Worm (Caenorhabditis elegans) whole organism, late embryonic: Measurements from ENCODE around the gene C25E10.16.

Experiments
- C38D4.7 ChIP-seq: fragments of 200-800 bp; sonication (Bioruptor generic); optimal IDR thresholded peaks from 2 replicates; lab custom pipeline; 2018; ENCODE audit warnings: mild to moderate bottlenecking, missing genetic modification characterization, moderate library complexity, missing compliant biosample characterization
- F13H6.1 ChIP-seq: sonication (generic microtip); optimal IDR thresholded peaks from 2 replicates; lab custom pipeline; 2016; ENCODE audit warnings: missing genetic modification characterization, missing compliant biosample characterization
- Y22D7AL.16 ChIP-seq: sonication (generic microtip); optimal IDR thresholded peaks from 2 replicates; lab custom pipeline; 2016; ENCODE audit warnings: missing genetic modification characterization, missing compliant biosample characterization
- ama-1 ChIP-seq: fragments of 150-350 bp; optimal IDR thresholded peaks from 2 replicates; lab custom pipeline; 2014
- ceh-19 ChIP-seq: fragments of 200-800 bp; sonication (Bioruptor generic); optimal IDR thresholded peaks from 2 replicates; lab custom pipeline; 2018; ENCODE audit warnings: mild to moderate bottlenecking, missing genetic modification characterization, missing compliant biosample characterization
- ceh-24 ChIP-seq: sonication (generic microtip); optimal IDR thresholded peaks from 2 replicates; lab custom pipeline; 2016; ENCODE audit warnings: mild to moderate bottlenecking, missing genetic modification characterization, missing compliant biosample characterization
- ceh-30 ChIP-seq: fragments of 150-350 bp; optimal IDR thresholded peaks from 2 replicates; lab custom pipeline; 2014; ENCODE audit warnings: missing biosample characterization, missing genetic modification characterization
- ceh-31 ChIP-seq: sonication (generic microtip); optimal IDR thresholded peaks from 2 replicates; lab custom pipeline; 2016; ENCODE audit warnings: missing genetic modification characterization, missing compliant biosample characterization
- ceh-34 ChIP-seq: sonication (generic microtip); optimal IDR thresholded peaks from 2 replicates; lab custom pipeline; 2016; ENCODE audit warnings: mild to moderate bottlenecking, missing genetic modification characterization, missing compliant biosample characterization
- ceh-45 ChIP-seq: fragments of 200-800 bp; sonication (Bioruptor generic); IDR thresholded peaks from 2 replicates; pipeline ENCODE4 v1.3.6; 2022; ENCODE audit warnings: missing genetic modification reagents, missing genetic modification characterization, missing compliant biosample characterization
- dve-1 ChIP-seq: sonication (generic microtip); optimal IDR thresholded peaks from 2 replicates; lab custom pipeline; 2017; ENCODE audit warnings: antibody characterized with exemption, mild to moderate bottlenecking, missing genetic modification characterization, missing compliant biosample characterization
- elt-2 ChIP-seq: sonication (generic microtip); optimal IDR thresholded peaks from 2 replicates; lab custom pipeline; 2016; ENCODE audit warnings: missing genetic modification reagents, missing genetic modification characterization, missing compliant biosample characterization
- fkh-10 ChIP-seq: fragments of 150-350 bp; optimal IDR thresholded peaks from 2 replicates; lab custom pipeline; 2014; ENCODE audit warnings: missing biosample characterization, missing genetic modification reagents, missing genetic modification characterization
- fkh-6 ChIP-seq: sonication (generic microtip); optimal IDR thresholded peaks from 2 replicates; lab custom pipeline; 2016; ENCODE audit warnings: missing genetic modification characterization, missing compliant biosample characterization
- gmeb-2 ChIP-seq: sonication (generic microtip); optimal IDR thresholded peaks from 2 replicates; lab custom pipeline; 2016; ENCODE audit warnings: missing genetic modification characterization, inconsistent platforms, missing compliant biosample characterization
- hlh-13 ChIP-seq: fragments of 200-800 bp; sonication (Bioruptor generic); optimal IDR thresholded peaks from 2 replicates; lab custom pipeline; 2018; ENCODE audit warnings: mild to moderate bottlenecking, missing genetic modification characterization, missing compliant biosample characterization
- hlh-30 ChIP-seq: sonication (generic microtip); optimal IDR thresholded peaks from 2 replicates; lab custom pipeline; 2017; ENCODE audit warnings: antibody characterized with exemption, missing genetic modification characterization, missing compliant biosample characterization; ENCODE audit not compliant: insufficient read depth
- hlh-6 ChIP-seq: sonication (generic microtip); optimal IDR thresholded peaks from 2 replicates; lab custom pipeline; 2016; ENCODE audit warnings: missing genotype, missing genetic modification characterization, missing compliant biosample characterization
- hlh-8 ChIP-seq: sonication (generic microtip); optimal IDR thresholded peaks from 2 replicates; lab custom pipeline; 2016; ENCODE audit warnings: missing genotype, missing genetic modification characterization, missing compliant biosample characterization
- lim-6 ChIP-seq: sonication (generic microtip); optimal IDR thresholded peaks from 2 replicates; lab custom pipeline; 2016; ENCODE audit warnings: missing genetic modification characterization, missing compliant biosample characterization
- madf-2 ChIP-seq: sonication (generic microtip); optimal IDR thresholded peaks from 2 replicates; lab custom pipeline; 2017; ENCODE audit warnings: missing genetic modification characterization, missing compliant biosample characterization
- nfya-1 ChIP-seq: sonication (generic microtip); optimal IDR thresholded peaks from 2 replicates; lab custom pipeline; 2017; ENCODE audit warnings: missing genetic modification characterization, mild to moderate bottlenecking, missing compliant biosample characterization, antibody characterized with exemption, moderate library complexity
- nhr-11 ChIP-seq: fragments of 150-350 bp; optimal IDR thresholded peaks from 2 replicates; lab custom pipeline; 2014; ENCODE audit warnings: missing biosample characterization, missing genetic modification characterization
- npax-4 ChIP-seq: sonication (generic microtip); optimal IDR thresholded peaks from 2 replicates; lab custom pipeline; 2016; ENCODE audit warnings: missing genetic modification characterization, missing compliant biosample characterization
- pag-3 ChIP-seq: sonication (generic microtip); optimal IDR thresholded peaks from 2 replicates; lab custom pipeline; 2016; ENCODE audit warnings: missing compliant biosample characterization, missing genetic modification characterization, borderline replicate concordance
- pha-2 ChIP-seq: sonication (generic microtip); optimal IDR thresholded peaks from 2 replicates; lab custom pipeline; 2017; ENCODE audit warnings: mild to moderate bottlenecking, missing genetic modification characterization, missing compliant biosample characterization
- pha-4 ChIP-seq: fragments of 150-350 bp; optimal IDR thresholded peaks from 2 replicates; lab custom pipeline; 2018; ENCODE audit warnings: missing biosample characterization, missing genetic modification reagents, missing genetic modification characterization
- pros-1 ChIP-seq: fragments of 150-350 bp; optimal IDR thresholded peaks from 2 replicates; lab custom pipeline; 2014; ENCODE audit warnings: missing biosample characterization, missing genetic modification reagents, missing genetic modification characterization
- ref-2 ChIP-seq: sonication (generic microtip); optimal IDR thresholded peaks from 2 replicates; lab custom pipeline; 2016; ENCODE audit warnings: missing genetic modification characterization, missing compliant biosample characterization
- rnt-1 ChIP-seq: sonication (generic microtip); optimal IDR thresholded peaks from 2 replicates; lab custom pipeline; 2016; ENCODE audit warnings: missing genetic modification characterization, missing compliant biosample characterization
- sdc-2 ChIP-seq: sonication (generic microtip); optimal IDR thresholded peaks from 2 replicates; lab custom pipeline; 2016; ENCODE audit warnings: missing genotype, missing genetic modification characterization, missing compliant biosample characterization
- sox-4 ChIP-seq: sonication (generic microtip); optimal IDR thresholded peaks from 2 replicates; lab custom pipeline; 2017; ENCODE audit warnings: mild to moderate bottlenecking, missing genetic modification characterization, inconsistent platforms, missing compliant biosample characterization
- tbx-7 ChIP-seq: sonication (generic microtip); optimal IDR thresholded peaks from 2 replicates; lab custom pipeline; 2016; ENCODE audit warnings: missing genotype, missing genetic modification characterization, missing compliant biosample characterization
- unc-3 ChIP-seq, 2 experiments: fragments of 200-800 bp in 1 of 2; sonication (Bioruptor generic) in 1 of 2; sonication (generic microtip) in 1 of 2; conservative IDR thresholded peaks in 1 of 2; optimal IDR thresholded peaks in 1 of 2; 2 replicates each; pipeline versions ENCODE4 v1.3.6 to Lab custom; 2016 to 2022; ENCODE audit warnings: missing compliant biosample characterization in 2 of 2, missing genetic modification characterization in 2 of 2, missing genetic modification reagents in 1 of 2
- unc-42 ChIP-seq: sonication (generic microtip); optimal IDR thresholded peaks from 2 replicates; lab custom pipeline; 2016; ENCODE audit warnings: missing genotype, missing genetic modification characterization, missing compliant biosample characterization
- zip-5 ChIP-seq: sonication (generic microtip); optimal IDR thresholded peaks from 2 replicates; lab custom pipeline; 2016; ENCODE audit warnings: missing genetic modification characterization, missing compliant biosample characterization
- ztf-16 ChIP-seq: sonication (generic microtip); optimal IDR thresholded peaks from 2 replicates; lab custom pipeline; 2017; ENCODE audit warnings: missing genetic modification characterization, missing compliant biosample characterization

Gene C25E10.16

DNA sequence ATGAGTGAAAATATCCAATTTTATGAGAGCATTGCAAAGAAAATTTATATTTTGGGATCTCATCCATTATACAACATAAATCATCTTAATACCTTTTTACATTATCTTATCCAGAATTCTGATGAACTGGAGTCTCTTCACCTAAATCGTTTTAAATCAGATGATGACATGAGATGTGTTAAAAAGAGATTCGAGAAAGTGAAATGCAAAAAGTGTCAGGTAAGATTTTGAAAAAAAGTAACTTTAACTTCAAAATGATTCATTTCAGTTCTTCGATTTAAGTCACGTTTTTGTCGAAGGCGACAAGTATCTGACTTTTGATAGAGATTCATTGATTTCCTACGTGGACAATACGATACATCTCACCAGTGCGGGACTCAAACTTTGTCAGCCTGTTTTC, 40.5 kb downstream of the C25E10.16 start:
- TF ChIP-seq pros-1 (tag; lab: Kevin White, UChicago), result no peak
- TF ChIP-seq ceh-45, result no peak
- TF ChIP-seq ref-2 (tag; lab: Kevin White, UChicago), result no peak
- TF ChIP-seq F13H6.1, result no peak
- no peak for TF ChIP-seq npax-4 (tag; lab: Kevin White, UChicago)
- TF ChIP-seq ceh-31 (tag; lab: Kevin White, UChicago), result no peak
- no peak for TF ChIP-seq elt-2
- TF ChIP-seq C38D4.7 (GFP tag; lab: Kevin White, UChicago), result no peak
- no peak for TF ChIP-seq ztf-16 (tag; lab: Kevin White, UChicago)
- no peak for TF ChIP-seq tbx-7 (tag; lab: Kevin White, UChicago)
- no peak for TF ChIP-seq fkh-10 (GFP tag; lab: Kevin White, UChicago)
- no peak for TF ChIP-seq hlh-8 (tag; lab: Kevin White, UChicago)
- TF ChIP-seq lim-6 (tag; lab: Kevin White, UChicago), result no peak
- TF ChIP-seq hlh-30 (tag; lab: Kevin White, UChicago), result no peak
- TF ChIP-seq fkh-6, result no peak
- no peak for TF ChIP-seq nfya-1
- no peak for TF ChIP-seq zip-5 (tag; lab: Kevin White, UChicago)
- no peak for TF ChIP-seq ceh-30 (tag; lab: Kevin White, UChicago)
- no peak for TF ChIP-seq pha-4
- no peak for TF ChIP-seq sdc-2 (tag; lab: Kevin White, UChicago)

DNA sequence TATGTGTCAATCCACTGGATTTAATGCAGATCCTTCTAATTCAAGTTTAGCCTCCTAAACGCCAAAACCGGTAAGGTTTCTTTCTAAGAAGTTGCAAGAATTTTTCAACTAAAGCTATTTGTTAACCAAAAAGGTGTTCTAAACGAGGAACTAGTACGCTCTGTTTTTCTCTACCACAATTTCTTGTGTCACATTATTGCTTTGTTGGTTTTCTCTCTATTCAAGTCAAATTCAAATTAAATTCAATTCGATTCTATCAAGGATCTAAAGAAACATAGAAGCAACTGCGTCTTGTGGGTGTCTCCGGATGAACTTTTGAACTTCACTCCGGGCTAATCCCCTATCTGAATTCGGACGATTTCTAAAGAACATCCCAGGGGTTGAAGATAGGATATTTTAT, 42.9 kb downstream of the C25E10.16 start, which contains the start of gene oac-40:
TSS of gene oac-40 (plus strand) at position 301 of the 400 bp plus-strand sequence.
- TF ChIP-seq unc-42 (tag; lab: Kevin White, UChicago), result no peak
- TF ChIP-seq Y22D7AL.16 (tag; lab: Kevin White, UChicago), result no peak
- TF ChIP-seq sdc-2 (tag; lab: Kevin White, UChicago), result no peak

DNA sequence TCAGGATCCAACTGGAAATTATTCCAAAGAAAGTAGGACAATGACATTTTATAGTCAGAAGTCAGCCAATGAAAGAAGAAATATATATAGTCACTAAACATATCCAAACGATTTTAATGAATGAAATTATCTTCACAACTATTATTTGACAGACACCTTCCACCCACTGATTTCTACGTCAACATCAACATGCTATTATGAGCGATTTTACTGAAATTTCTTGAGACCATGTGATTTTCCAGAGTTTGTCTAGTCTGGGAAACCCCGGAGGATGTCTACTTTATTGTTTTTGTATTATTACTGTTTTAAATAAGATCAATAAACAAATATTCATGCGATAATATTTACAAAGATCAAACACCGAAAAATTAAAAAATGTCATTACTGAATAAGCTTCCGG, 43.8 kb downstream of the C25E10.16 start, which contains the start of gene srt-18:
TSS of gene srt-18 (minus strand) at position 101 of the 400 bp plus-strand sequence.
- TF ChIP-seq ceh-30 (tag; lab: Kevin White, UChicago) (no peak), sdc-2 (tag; lab: Kevin White, UChicago) (no peak), dve-1 (tag; lab: Kevin White, UChicago) (no peak), ceh-34 (tag; lab: Kevin White, UChicago) (no peak), ztf-16 (tag; lab: Kevin White, UChicago) (no peak), C38D4.7 (GFP tag; lab: Kevin White, UChicago) (no peak), elt-2 (no peak), hlh-6 (tag; lab: Kevin White, UChicago) (no peak), pha-2 (tag; lab: Kevin White, UChicago) (no peak), rnt-1 (no peak), pha-4 (no peak), unc-3 (GFP tag; conservative IDR thresholded peaks at IDR 0.05; lab: Robert Waterston, UW) (no peak), unc-3 (tag; optimal IDR thresholded peaks at IDR 0.05; lab: Kevin White, UChicago) (no peak), gmeb-2 (tag; lab: Kevin White, UChicago) (no peak), sox-4 (tag; lab: Kevin White, UChicago) (no peak), hlh-8 (tag; lab: Kevin White, UChicago) (no peak), ceh-19 (GFP tag; lab: Kevin White, UChicago) (no peak), madf-2 (no peak), ama-1 (no peak), hlh-13 (GFP tag; lab: Kevin White, UChicago) (no peak), pag-3 (tag; lab: Kevin White, UChicago) (no peak)

ce11 chrV:9013765-9014164, 45.6 kb downstream of the C25E10.16 start, which contains the start of gene srh-201:
Gene srh-201 (minus strand): TSS chrV:9013865.
- TF ChIP-seq ceh-24 (tag; lab: Kevin White, UChicago) (no peak), elt-2 (no peak), nhr-11 (no peak), sox-4 (tag; lab: Kevin White, UChicago) (no peak), hlh-8 (tag; lab: Kevin White, UChicago) (no peak), ceh-30 (tag; lab: Kevin White, UChicago) (no peak), fkh-6 (no peak)
